Worm (Caenorhabditis elegans) whole organism, late embryonic: ENCODE measurements around the gene Y27F2A.10.

Experiments
- ama-1 ChIP-seq: fragments of 150-350 bp; optimal IDR thresholded peaks from 2 replicates; lab custom pipeline; 2014
- ceh-9 ChIP-seq: sonication (generic microtip); optimal IDR thresholded peaks from 2 replicates; lab custom pipeline; 2016; ENCODE audit warnings: mild to moderate bottlenecking, missing genetic modification characterization, inconsistent platforms, missing compliant biosample characterization
- eyg-1 ChIP-seq: sonication (generic microtip); optimal IDR thresholded peaks from 2 replicates; lab custom pipeline; 2016; ENCODE audit warnings: missing genotype, missing genetic modification characterization, missing compliant biosample characterization
- pqm-1 ChIP-seq: sonication (generic microtip); optimal IDR thresholded peaks from 2 replicates; lab custom pipeline; 2016; ENCODE audit warnings: missing genetic modification characterization, missing compliant biosample characterization
- tbx-2 ChIP-seq: sonication (generic microtip); optimal IDR thresholded peaks from 2 replicates; lab custom pipeline; 2016; ENCODE audit warnings: missing genetic modification characterization, missing compliant biosample characterization

ce11 chrII:3158985-3159384 is 13.1 kb downstream of the Y27F2A.10 start, which contains the start of gene sri-34:
- no peak for TF ChIP-seq ama-1 (lab: Kevin White, UChicago)
- TF ChIP-seq tbx-2: no peak
- TF ChIP-seq eyg-1 (tag; lab: Kevin White, UChicago): no peak
- no peak for TF ChIP-seq ceh-9
- no peak for TF ChIP-seq pqm-1 (tag; lab: Kevin White, UChicago)
